Worm (Caenorhabditis elegans): ENCODE results near the gene rnf-121.
A peak's percentile ranks its signal among the peaks of the same experiment; 100 is the strongest.

rnf-121 gene

DNA sequence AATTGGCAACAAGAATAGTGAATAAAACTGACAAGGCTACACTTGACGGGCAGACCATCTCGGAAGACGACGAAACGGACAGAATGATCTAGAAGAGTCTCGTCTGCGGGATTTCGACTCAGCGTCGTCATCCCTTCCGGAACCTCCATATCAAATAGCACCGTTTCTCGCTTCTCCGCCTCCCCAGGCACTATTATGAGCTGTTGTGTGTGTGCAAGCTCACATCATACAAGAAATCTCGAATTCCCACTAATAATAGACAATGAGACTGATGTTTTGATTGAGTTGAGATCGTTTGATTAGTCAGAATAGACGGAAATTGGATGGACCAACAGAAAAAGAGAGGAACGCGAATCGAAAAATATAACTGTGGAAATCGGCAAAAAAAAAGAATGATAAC lies 19.5 kb upstream of the rnf-121 start, which contains the start of gene spp-28:
Gene spp-28 (minus strand): TSS at position 101 of the 400 bp plus-strand sequence.
- TF ChIP-seq die-1 (tag; optimal IDR thresholded peaks at IDR 0.05) (no peak), dpff-1 (tag; optimal IDR thresholded peaks at IDR 0.05) (no peak), attf-3 (GFP tag; conservative IDR thresholded peaks at IDR 0.05) (no peak), egl-44 (GFP tag; IDR thresholded peaks at IDR 0.05) (no peak), hmg-1.2 (GFP tag; IDR thresholded peaks at IDR 0.05) (no peak)

DNA sequence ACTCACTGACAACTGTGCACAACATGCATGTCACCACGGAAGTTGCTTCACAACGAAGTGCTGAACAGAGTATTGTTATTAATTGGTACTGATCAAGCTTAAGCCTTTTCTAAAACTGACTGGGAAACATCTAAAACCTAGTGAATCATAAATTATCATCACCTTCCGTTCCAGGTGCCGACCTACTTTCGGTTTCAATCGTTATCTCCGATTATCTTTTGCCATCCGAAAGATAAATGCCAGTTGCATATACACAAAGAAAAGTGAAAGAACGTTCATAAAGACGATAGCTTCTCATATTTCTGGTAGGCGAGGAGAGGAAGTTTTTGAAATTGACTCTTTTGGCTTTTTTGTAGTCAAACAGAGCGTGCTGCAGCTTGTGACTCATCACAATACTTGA lies 18.8 kb upstream of the rnf-121 start:
- no peak for TF ChIP-seq attf-6 (GFP tag; IDR thresholded peaks at IDR 0.05)
- TF ChIP-seq dpff-1 (tag; optimal IDR thresholded peaks at IDR 0.05) = no peak
- TF ChIP-seq ZK185.1 (tag; optimal IDR thresholded peaks at IDR 0.05; ENCODE audit: poor library complexity, severe bottlenecking) = no peak
- TF ChIP-seq ztf-6 (GFP tag; IDR thresholded peaks at IDR 0.05) = no peak
- TF ChIP-seq snpc-4 (GFP tag; optimal IDR thresholded peaks at IDR 0.05) = no peak
- no peak for TF ChIP-seq snpc-4 (tag; optimal IDR thresholded peaks at IDR 0.05)
- TF ChIP-seq Y53G8AR.9 (GFP tag; conservative IDR thresholded peaks at IDR 0.05) = no peak
- TF ChIP-seq hsf-1 (GFP tag; IDR thresholded peaks at IDR 0.05) = no peak
- TF ChIP-seq B0336.3 (GFP tag; IDR thresholded peaks at IDR 0.05) = no peak
- TF ChIP-seq snpc-1.3 (tag; optimal IDR thresholded peaks at IDR 0.05; ENCODE audit: insufficient read depth) = no peak
- TF ChIP-seq C17E4.6 (GFP tag; IDR thresholded peaks at IDR 0.05) = no peak
- no peak for TF ChIP-seq egrh-3 (GFP tag; IDR thresholded peaks at IDR 0.05)
- no peak for TF ChIP-seq F23B12.7 (tag; optimal IDR thresholded peaks at IDR 0.05; ENCODE audit: insufficient read depth)
- TF ChIP-seq ztf-3 (GFP tag; optimal IDR thresholded peaks at IDR 0.05) = no peak

DNA sequence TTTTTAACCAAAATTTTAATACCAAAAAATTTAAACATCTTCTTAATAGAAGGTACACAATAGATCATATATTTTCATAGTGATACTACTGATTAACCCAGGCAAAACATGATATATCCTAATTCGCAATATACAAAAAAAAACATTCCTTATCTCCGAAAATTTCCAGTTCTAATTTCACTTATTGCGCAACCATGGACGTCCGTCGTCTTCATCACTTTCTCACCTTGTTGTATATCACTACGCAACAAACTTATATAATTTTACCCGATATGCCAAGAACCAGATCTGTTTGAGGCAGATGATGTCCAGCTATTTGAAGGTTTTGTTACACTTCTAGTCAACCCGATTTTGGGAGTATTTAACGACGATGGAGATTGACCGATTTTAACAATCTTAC lies 17.1 kb upstream of the rnf-121 start, which contains the start of gene R74.2:
Gene R74.2 (plus strand): TSS at position 316 of the 400 bp plus-strand sequence.
- TF ChIP-seq ceh-27 (GFP tag; optimal IDR thresholded peaks at IDR 0.05) = no peak
- TF ChIP-seq let-526 (GFP tag; IDR thresholded peaks at IDR 0.05) = no peak
- no peak for TF ChIP-seq tlf-1 (GFP tag; optimal IDR thresholded peaks at IDR 0.05)
- TF ChIP-seq ceh-79 (tag; optimal IDR thresholded peaks at IDR 0.05) = no peak
- no peak for TF ChIP-seq pha-4 (tag; optimal IDR thresholded peaks at IDR 0.05)
- TF ChIP-seq efl-1 (GFP tag; optimal IDR thresholded peaks at IDR 0.05) = no peak
- TF ChIP-seq nfya-1 (tag; optimal IDR thresholded peaks at IDR 0.05; ENCODE audit: borderline replicate concordance, insufficient read depth) = no peak
- no peak for TF ChIP-seq mes-4 (tag; optimal IDR thresholded peaks at IDR 0.05)
- TF ChIP-seq nfya-2 (GFP tag; IDR thresholded peaks at IDR 0.05) = no peak
- TF ChIP-seq nfyb-1 (GFP tag; IDR thresholded peaks at IDR 0.05) = no peak
- TF ChIP-seq nhr-90 (tag; optimal IDR thresholded peaks at IDR 0.05) = no peak
- TF ChIP-seq C17E4.6 (GFP tag; IDR thresholded peaks at IDR 0.05) = no peak
- no peak for TF ChIP-seq let-607 (tag; optimal IDR thresholded peaks at IDR 0.05)
- TF ChIP-seq ztf-18 (tag; optimal IDR thresholded peaks at IDR 0.05) = no peak
- TF ChIP-seq Y56A3A.18 (GFP tag; IDR thresholded peaks at IDR 0.05) = no peak
- TF ChIP-seq pbrm-1 (GFP tag; IDR thresholded peaks at IDR 0.05) = no peak

DNA sequence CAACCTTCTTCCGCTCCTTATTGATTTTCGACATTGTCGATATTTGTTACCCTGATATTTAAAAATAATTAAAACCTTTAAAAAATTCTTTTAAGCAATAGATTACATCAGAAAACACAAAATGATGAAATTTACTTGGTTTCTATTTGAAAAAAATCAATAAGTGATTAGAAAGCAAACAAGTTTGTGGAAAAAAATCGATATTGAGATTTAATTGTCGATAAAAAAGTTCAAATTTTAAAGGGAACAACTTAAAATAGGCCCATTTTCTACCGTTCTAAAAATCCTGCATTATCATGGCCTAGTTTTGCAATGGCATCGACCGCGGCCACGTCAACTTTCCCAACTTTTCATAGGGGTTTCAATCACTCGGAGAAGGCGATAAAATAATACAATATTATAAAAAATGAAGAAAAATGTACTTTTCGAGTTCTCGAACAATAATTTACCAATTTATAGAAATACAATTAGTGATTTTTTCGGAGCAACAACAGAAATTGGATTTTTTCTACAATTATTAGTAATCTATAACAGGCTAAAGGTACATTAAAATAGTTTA lies 16.1 kb upstream of the rnf-121 start, which contains the start of gene lars-1:
Gene lars-1 (minus strand): TSS at position 51 of the 559 bp plus-strand sequence.
- TF ChIP-seq nhr-80 (tag; optimal IDR thresholded peaks at IDR 0.05) (peak; percentile 48), snpc-3.4 (tag; optimal IDR thresholded peaks at IDR 0.05) (no peak), let-607 (tag; optimal IDR thresholded peaks at IDR 0.05) (peak; percentile 87 to 92), Y56A3A.18 (GFP tag; IDR thresholded peaks at IDR 0.05) (no peak), madf-10 (tag; optimal IDR thresholded peaks at IDR 0.05) (no peak), lin-35 (GFP tag; optimal IDR thresholded peaks at IDR 0.05) (no peak), snpc-1.3 (tag; optimal IDR thresholded peaks at IDR 0.05; ENCODE audit: insufficient read depth) (no peak), B0019.2 (GFP tag; conservative IDR thresholded peaks at IDR 0.05) (no peak), nhr-27 (tag; optimal IDR thresholded peaks at IDR 0.05) (no peak)

Measured in whole organism, young adult.